Worm (Caenorhabditis elegans) whole organism, L4 larva: ENCODE results near the gene citk-2.

Experiments used
- D1046.2 ChIP-seq: fragments of 200-800 bp; sonication (Bioruptor generic); IDR thresholded peaks from 2 replicates; pipeline ENCODE4 v1.3.6; 2022; ENCODE audit warnings: missing genetic modification characterization, missing compliant biosample characterization
- F26F4.8 ChIP-seq: fragments of 200-800 bp; sonication (Bioruptor generic); conservative IDR thresholded peaks from 2 replicates; pipeline ENCODE4 v1.3.6; 2022; ENCODE audit warnings: missing genetic modification characterization, missing compliant biosample characterization
- T26A8.4 ChIP-seq: fragments of 200-800 bp; sonication (Bioruptor generic); IDR thresholded peaks from 2 replicates; pipeline ENCODE4 v1.3.6; 2022; ENCODE audit warnings: missing genetic modification characterization, missing compliant biosample characterization
- Y48G9A.11 ChIP-seq: fragments of 200-800 bp; sonication (Bioruptor generic); IDR thresholded peaks from 2 replicates; pipeline ENCODE4 v1.3.6; 2022; ENCODE audit warnings: missing genetic modification reagents, missing genetic modification characterization, missing compliant biosample characterization
- Y75B8A.6 ChIP-seq: fragments of 200-800 bp; sonication (Bioruptor generic); IDR thresholded peaks from 2 replicates; pipeline ENCODE4 v1.3.6; 2022; ENCODE audit warnings: missing genetic modification reagents, missing genetic modification characterization, missing compliant biosample characterization
- aha-1 ChIP-seq: fragments of 150-350 bp; peaks from one replicate; lab custom pipeline; 2014; ENCODE audit warnings: missing biosample characterization, missing genetic modification characterization
- attf-4 ChIP-seq: sonication (generic microtip); optimal IDR thresholded peaks from 3 replicates; lab custom pipeline; 2017; ENCODE audit warnings: missing biosample characterization, missing genetic modification characterization
- ceh-32 ChIP-seq: sonication (generic microtip); optimal IDR thresholded peaks from 2 replicates; lab custom pipeline; 2016; ENCODE audit warnings: mild to moderate bottlenecking, missing genetic modification characterization, missing compliant biosample characterization; ENCODE audit not compliant: poor library complexity
- ceh-44 ChIP-seq: fragments of 200-800 bp; sonication (Bioruptor generic); IDR thresholded peaks from 2 replicates; pipeline ENCODE4 v1.3.6; 2022; ENCODE audit warnings: missing genetic modification reagents, missing genetic modification characterization, missing compliant biosample characterization
- cey-2 ChIP-seq: sonication (generic microtip); optimal IDR thresholded peaks from 3 replicates; lab custom pipeline; 2017; ENCODE audit warnings: missing genetic modification characterization, mild to moderate bottlenecking, missing compliant biosample characterization, antibody characterized with exemption, borderline replicate concordance; ENCODE audit not compliant: insufficient read depth
- ctbp-1 ChIP-seq: fragments of 200-800 bp; sonication (Bioruptor generic); IDR thresholded peaks from 2 replicates; pipeline ENCODE4 v1.3.6; 2022; ENCODE audit warnings: missing genetic modification reagents, missing genetic modification characterization, missing compliant biosample characterization
- daf-16 ChIP-seq, 3 experiments: sonication (generic microtip); optimal IDR thresholded peaks; 2 replicates each; lab custom pipeline; 2016 to 2017; ENCODE audit warnings: missing genetic modification characterization in 3 of 3, missing genetic modification reagents in 3 of 3, mild to moderate bottlenecking in 2 of 3, missing compliant biosample characterization in 2 of 3, missing biosample characterization in 1 of 3, moderate library complexity in 1 of 3
- daf-19 ChIP-seq: fragments of 200-800 bp; sonication (Bioruptor generic); conservative IDR thresholded peaks from 2 replicates; pipeline ENCODE4 v1.3.6; 2022; ENCODE audit warnings: missing genetic modification characterization, missing compliant biosample characterization
- dpl-1 ChIP-seq: fragments of 150-350 bp; optimal IDR thresholded peaks from 2 replicates; lab custom pipeline; 2014; ENCODE audit warnings: missing biosample characterization, missing genetic modification reagents, missing genetic modification characterization
- dve-1 ChIP-seq: sonication (generic microtip); optimal IDR thresholded peaks from 2 replicates; lab custom pipeline; 2017; ENCODE audit warnings: antibody characterized with exemption, mild to moderate bottlenecking, missing genetic modification characterization, missing compliant biosample characterization; ENCODE audit not compliant: insufficient read depth
- hif-1 ChIP-seq, 2 experiments: sonication (generic microtip); optimal IDR thresholded peaks; 2 replicates each; lab custom pipeline; 2016 to 2017; ENCODE audit warnings: missing compliant biosample characterization in 2 of 2, missing genetic modification characterization in 2 of 2, missing genetic modification reagents in 2 of 2, missing genotype in 2 of 2, mild to moderate bottlenecking in 1 of 2
- hlh-11 ChIP-seq: fragments of 200-800 bp; sonication (Bioruptor generic); optimal IDR thresholded peaks from 2 replicates; lab custom pipeline; 2018; ENCODE audit warnings: mild to moderate bottlenecking, missing genetic modification characterization, missing compliant biosample characterization
- hlh-30 ChIP-seq: sonication (generic microtip); optimal IDR thresholded peaks from 2 replicates; lab custom pipeline; 2017; ENCODE audit warnings: antibody characterized with exemption, mild to moderate bottlenecking, missing genetic modification characterization, missing compliant biosample characterization; ENCODE audit not compliant: insufficient read depth
- lin-1 ChIP-seq: fragments of 200-800 bp; sonication (Bioruptor generic); IDR thresholded peaks from 2 replicates; pipeline ENCODE4 v1.3.6; 2022; ENCODE audit warnings: missing genetic modification reagents, missing genetic modification characterization, missing compliant biosample characterization
- lin-38 ChIP-seq: fragments of 200-800 bp; sonication (Bioruptor generic); IDR thresholded peaks from 2 replicates; pipeline ENCODE4 v1.3.6; 2022; ENCODE audit warnings: missing genetic modification reagents, missing genetic modification characterization, missing compliant biosample characterization
- lin-39 ChIP-seq: fragments of 150-350 bp; optimal IDR thresholded peaks from 2 replicates; lab custom pipeline; 2014; ENCODE audit warnings: missing biosample characterization, missing genetic modification reagents, missing genetic modification characterization
- lsy-2 ChIP-seq, 2 experiments: fragments of 150-350 bp in 1 of 2; sonication (generic microtip) in 1 of 2; optimal IDR thresholded peaks; 2 replicates each; lab custom pipeline; 2014 to 2017; ENCODE audit warnings: missing biosample characterization in 2 of 2, missing genetic modification characterization in 2 of 2
- madf-9 ChIP-seq: fragments of 200-800 bp; sonication (Bioruptor generic); conservative IDR thresholded peaks from 2 replicates; pipeline ENCODE4 v1.3.6; 2022; ENCODE audit warnings: missing genetic modification reagents, missing genetic modification characterization, missing compliant biosample characterization
- mep-1 ChIP-seq: fragments of 150-350 bp; sonication (generic microtip); optimal IDR thresholded peaks from 3 replicates; lab custom pipeline; 2014; ENCODE audit warnings: missing biosample characterization, missing genetic modification characterization
- nhr-10 ChIP-seq: fragments of 150-350 bp; optimal IDR thresholded peaks from 2 replicates; lab custom pipeline; 2014; ENCODE audit warnings: missing biosample characterization, missing genetic modification characterization
- nhr-102 ChIP-seq: sonication (generic microtip); optimal IDR thresholded peaks from 2 replicates; lab custom pipeline; 2016; ENCODE audit warnings: mild to moderate bottlenecking, missing genetic modification characterization, moderate library complexity, missing compliant biosample characterization
- nhr-11 ChIP-seq: fragments of 150-350 bp; optimal IDR thresholded peaks from 2 replicates; lab custom pipeline; 2014; ENCODE audit warnings: missing biosample characterization, missing genetic modification characterization
- nhr-25 ChIP-seq: sonication (generic microtip); optimal IDR thresholded peaks from 2 replicates; lab custom pipeline; 2017; ENCODE audit warnings: missing genetic modification characterization, mild to moderate bottlenecking, missing compliant biosample characterization, antibody characterized with exemption, moderate library complexity, borderline replicate concordance; ENCODE audit not compliant: insufficient read depth
- nhr-42 ChIP-seq: fragments of 200-800 bp; sonication (Bioruptor generic); IDR thresholded peaks from 2 replicates; pipeline ENCODE4 v1.3.6; 2022; ENCODE audit warnings: missing genetic modification characterization, missing compliant biosample characterization
- nhr-48 ChIP-seq: sonication (generic microtip); optimal IDR thresholded peaks from 2 replicates; lab custom pipeline; 2016; ENCODE audit warnings: mild to moderate bottlenecking, missing genetic modification characterization, missing compliant biosample characterization
- nhr-6 ChIP-seq: fragments of 150-350 bp; optimal IDR thresholded peaks from 2 replicates; lab custom pipeline; 2014; ENCODE audit warnings: missing biosample characterization, missing genetic modification characterization
- php-3 ChIP-seq: fragments of 200-800 bp; sonication (Bioruptor generic); IDR thresholded peaks from 2 replicates; pipeline ENCODE4 v1.3.6; 2022; ENCODE audit warnings: missing genetic modification reagents, missing genetic modification characterization, missing compliant biosample characterization
- saeg-2 ChIP-seq: fragments of 200-800 bp; sonication (Bioruptor generic); IDR thresholded peaks from 2 replicates; pipeline ENCODE4 v1.3.6; 2022; ENCODE audit warnings: missing genetic modification reagents, missing genetic modification characterization, missing compliant biosample characterization
- snpc-1.2 ChIP-seq: fragments of 200-800 bp; sonication (Bioruptor generic); IDR thresholded peaks from 2 replicates; pipeline ENCODE4 v1.3.6; 2022; ENCODE audit warnings: missing genetic modification reagents, missing genetic modification characterization, missing compliant biosample characterization
- snpc-4 ChIP-seq: fragments of 150-350 bp; optimal IDR thresholded peaks from 2 replicates; lab custom pipeline; 2014; ENCODE audit warnings: missing biosample characterization, missing genetic modification characterization
- spr-1 ChIP-seq: sonication (generic microtip); optimal IDR thresholded peaks from 2 replicates; lab custom pipeline; 2016; ENCODE audit warnings: mild to moderate bottlenecking, missing genetic modification characterization, missing compliant biosample characterization
- spr-3 ChIP-seq: fragments of 200-800 bp; sonication (Bioruptor generic); optimal IDR thresholded peaks from 2 replicates; lab custom pipeline; 2018; ENCODE audit warnings: mild to moderate bottlenecking, missing genetic modification characterization, missing compliant biosample characterization
- unc-130 ChIP-seq: sonication (generic microtip); optimal IDR thresholded peaks from 2 replicates; lab custom pipeline; 2016; ENCODE audit warnings: missing genetic modification reagents, missing genetic modification characterization, missing compliant biosample characterization
- vab-7 ChIP-seq: fragments of 200-800 bp; sonication (Bioruptor generic); IDR thresholded peaks from 2 replicates; pipeline ENCODE4 v1.3.6; 2022; ENCODE audit warnings: missing genetic modification reagents, missing genetic modification characterization, missing compliant biosample characterization
- zfp-2 ChIP-seq: sonication (generic microtip); optimal IDR thresholded peaks from 2 replicates; lab custom pipeline; 2016; ENCODE audit warnings: mild to moderate bottlenecking, missing genetic modification characterization, missing compliant biosample characterization
- zip-11 ChIP-seq: fragments of 200-800 bp; sonication (Bioruptor generic); IDR thresholded peaks from 2 replicates; pipeline ENCODE4 v1.3.6; 2022; ENCODE audit warnings: missing genetic modification characterization, missing compliant biosample characterization

The citk-2 gene

DNA sequence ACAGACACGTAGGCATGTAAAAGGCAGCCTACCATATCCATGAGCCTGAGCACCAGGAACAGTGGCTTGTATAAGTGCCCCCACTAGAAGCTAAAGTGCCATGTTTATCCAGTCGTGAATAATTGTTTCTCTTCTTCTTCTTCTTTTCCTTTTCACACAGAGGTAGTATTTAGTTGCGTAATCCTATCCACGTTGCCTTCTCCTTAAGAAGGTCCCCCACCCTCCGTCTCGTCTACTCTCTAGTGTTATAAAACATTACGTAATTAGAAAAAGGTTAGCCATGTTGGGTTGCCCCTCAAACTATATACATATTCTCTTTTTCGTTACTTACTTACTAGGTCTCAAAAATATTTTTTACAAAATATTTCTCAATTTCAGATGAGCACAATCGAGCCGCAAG is 12.7 kb upstream of the citk-2 start:
- no peak for TF ChIP-seq T26A8.4 (GFP tag; lab: Robert Waterston, UW)
- no peak for TF ChIP-seq nhr-6 (tag; lab: Kevin White, UChicago)
- TF ChIP-seq madf-9 (GFP tag; lab: Robert Waterston, UW): no peak
- no peak for TF ChIP-seq nhr-102
- no peak for TF ChIP-seq cey-2
- no peak for TF ChIP-seq php-3
- TF ChIP-seq ceh-32 (tag; lab: Kevin White, UChicago): no peak
- no peak for TF ChIP-seq attf-4 (tag; lab: Kevin White, UChicago)

ce11 chrII:4987257-4987656 is 12.1 kb upstream of the citk-2 start:
- no peak for TF ChIP-seq nhr-48
- no peak for TF ChIP-seq unc-130 (GFP tag; lab: Kevin White, UChicago)

ce11 chrII:4989802-4990201 is 9.5 kb upstream of the citk-2 start, which contains the start of gene T27F7.12:
TSS of gene T27F7.12 (plus strand) at chrII:4990102.
- no peak for TF ChIP-seq lin-39 (tag; lab: Kevin White, UChicago)
- no peak for TF ChIP-seq snpc-1.2 (GFP tag; lab: Robert Waterston, UW)
- TF ChIP-seq spr-3 (GFP tag; lab: Kevin White, UChicago): no peak
- TF ChIP-seq nhr-42 (GFP tag; lab: Robert Waterston, UW): no peak
- TF ChIP-seq lin-38: no peak
- no peak for TF ChIP-seq zfp-2 (tag; lab: Kevin White, UChicago)
- no peak for TF ChIP-seq hlh-30 (tag; lab: Kevin White, UChicago)
- no peak for TF ChIP-seq lin-1 (GFP tag; lab: Robert Waterston, UW)
- TF ChIP-seq daf-19 (GFP tag; lab: Robert Waterston, UW): no peak
- TF ChIP-seq vab-7 (GFP tag; lab: Robert Waterston, UW): no peak
- no peak for TF ChIP-seq T26A8.4 (GFP tag; lab: Robert Waterston, UW)
- TF ChIP-seq D1046.2 (GFP tag; lab: Robert Waterston, UW): no peak
- TF ChIP-seq Y75B8A.6 (GFP tag; lab: Robert Waterston, UW): no peak
- no peak for TF ChIP-seq nhr-11
- TF ChIP-seq mep-1 (tag; lab: Kevin White, UChicago): no peak
- TF ChIP-seq nhr-48: no peak

DNA sequence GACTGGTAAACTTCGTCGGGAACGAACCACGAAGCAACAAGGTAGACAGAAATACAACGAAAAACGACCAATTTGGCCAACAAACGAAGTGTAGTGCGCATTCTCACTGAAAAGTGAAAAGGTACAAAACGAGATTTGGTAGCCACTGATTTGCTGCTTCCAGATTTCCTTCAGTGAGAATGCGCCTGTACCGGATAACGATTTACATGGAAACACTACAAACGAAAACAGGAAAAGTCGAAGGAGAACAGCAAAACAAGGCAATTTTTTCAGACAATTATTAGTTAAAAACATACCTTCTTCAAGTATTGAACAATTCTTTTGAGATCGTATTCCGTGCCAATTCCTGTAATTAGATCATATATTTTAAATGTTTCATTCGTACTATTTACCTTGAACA is 6.3 kb upstream of the citk-2 start, which contains the start of gene pigb-1:
Gene pigb-1 (minus strand): TSS at position 101 of the 400 bp plus-strand sequence.
- TF ChIP-seq ctbp-1 (GFP tag; lab: Robert Waterston, UW): 0 out of 2 replicates have a peak, but pooled peaks have one; percentile 19
- no peak for TF ChIP-seq lin-39 (tag; lab: Kevin White, UChicago)

- TF ChIP-seq nhr-25 (tag; lab: Kevin White, UChicago): no peak
- peak; percentile 71 for TF ChIP-seq dpl-1 (GFP tag; lab: Kevin White, UChicago)
- no peak for TF ChIP-seq nhr-48
- peak; percentile 59 for TF ChIP-seq nhr-6 (tag; lab: Kevin White, UChicago)
- TF ChIP-seq snpc-4: no peak
- peak; percentile 16 for TF ChIP-seq dve-1 (tag; lab: Kevin White, UChicago)
- TF ChIP-seq lsy-2 (tag; optimal IDR thresholded peaks at IDR 0.05; lab: Kevin White, UChicago): peak in 1 of 2 experiments; percentile 62
- TF ChIP-seq Y48G9A.11: 0 out of 2 replicates have a peak, but pooled peaks have one; percentile 20
- peak; percentile 83 for TF ChIP-seq unc-130 (GFP tag; lab: Kevin White, UChicago)
- TF ChIP-seq aha-1 (tag; lab: Kevin White, UChicago): peak; percentile 95
- no peak for TF ChIP-seq hlh-11 (tag; lab: Kevin White, UChicago)
- no peak for TF ChIP-seq zip-11 (GFP tag; lab: Robert Waterston, UW)
- TF ChIP-seq F26F4.8 (GFP tag; lab: Robert Waterston, UW): no peak
- no peak for TF ChIP-seq spr-1 (tag; lab: Kevin White, UChicago)
- no peak for TF ChIP-seq daf-16 (GFP tag; optimal IDR thresholded peaks at IDR 0.05; lab: Kevin White, UChicago)
- peak; percentile 47 for TF ChIP-seq daf-16 (tag; optimal IDR thresholded peaks at IDR 0.05; lab: Kevin White, UChicago)
- no peak for TF ChIP-seq ceh-44
- TF ChIP-seq hif-1 (tag; optimal IDR thresholded peaks at IDR 0.05; lab: Kevin White, UChicago): peak in 1 of 2 experiments; percentile 68
- TF ChIP-seq lin-38: peak; percentile 52
- no peak for TF ChIP-seq nhr-10
- TF ChIP-seq saeg-2 (GFP tag; lab: Robert Waterston, UW): no peak
These were observed 5.7 kb upstream of the citk-2 start, which contains the start of the genes eif-1 and vps-24 for ce11 chrII:4993530-4994192. TSS of gene eif-1 (minus strand) at chrII:4993580. TSS of gene vps-24 (plus strand) at chrII:4993998.
